Fruit fly (Drosophila melanogaster) whole organism, wandering third instar larva: Measurements from ENCODE around the gene CG7778.

Experiments used
- Abd-B ChIP-seq: fragments of >200 bp; optimal IDR thresholded peaks from 2 replicates; lab custom pipeline; 2017; ENCODE audit warnings: missing biosample characterization, missing genetic modification characterization
- CG9705 ChIP-seq: fragments of 200-800 bp; sonication (Bioruptor generic); optimal IDR thresholded peaks from 2 replicates; lab custom pipeline; 2018; ENCODE audit warnings: missing biosample characterization, mild to moderate bottlenecking, missing genetic modification characterization
- CrebA ChIP-seq: fragments of 200-800 bp; sonication (Bioruptor generic); optimal IDR thresholded peaks from 2 replicates; lab custom pipeline; 2016; ENCODE audit warnings: missing biosample characterization, mild to moderate bottlenecking, missing genetic modification characterization, borderline replicate concordance
- Dfd ChIP-seq: fragments of >200 bp; optimal IDR thresholded peaks from 2 replicates; lab custom pipeline; 2017; ENCODE audit warnings: missing biosample characterization, missing genetic modification characterization
- Dif ChIP-seq: fragments of 200-275, 200-300 bp; sonication (Bioruptor generic); optimal IDR thresholded peaks from 2 replicates; lab custom pipeline; 2018; ENCODE audit warnings: missing biosample characterization, missing genetic modification characterization; ENCODE audit not compliant: partially characterized antibody
- GATAd ChIP-seq: sonication (Bioruptor generic); optimal IDR thresholded peaks from 2 replicates; lab custom pipeline; 2016; ENCODE audit warnings: missing biosample characterization, missing genetic modification characterization
- HLH106 ChIP-seq: fragments of 200-800 bp; optimal IDR thresholded peaks from 3 replicates; lab custom pipeline; 2019; ENCODE audit warnings: missing biosample characterization, mild to moderate bottlenecking, missing genetic modification characterization, moderate library complexity
- Hr83 ChIP-seq: fragments of 200-300 bp; sonication (Bioruptor generic); optimal IDR thresholded peaks from 2 replicates; lab custom pipeline; 2016; ENCODE audit warnings: missing biosample characterization, mild to moderate bottlenecking, missing genetic modification characterization, moderate library complexity; ENCODE audit not compliant: poor library complexity, severe bottlenecking
- Jra ChIP-seq: sonication (Bioruptor generic); optimal IDR thresholded peaks from 2 replicates; lab custom pipeline; 2016; ENCODE audit warnings: missing biosample characterization, missing genetic modification characterization
- Mio ChIP-seq: sonication (Bioruptor generic); optimal IDR thresholded peaks from 2 replicates; lab custom pipeline; 2016; ENCODE audit warnings: missing biosample characterization, missing genetic modification characterization
- Myc ChIP-seq: fragments of >200 bp; optimal IDR thresholded peaks from 2 replicates; lab custom pipeline; 2017
- OdsH ChIP-seq: fragments of 200-800 bp; sonication (Bioruptor generic); optimal IDR thresholded peaks from 2 replicates; lab custom pipeline; 2016; ENCODE audit warnings: missing biosample characterization, mild to moderate bottlenecking, missing genetic modification characterization
- Rel ChIP-seq, 2 experiments: fragments of 200-800 bp; sonication (Bioruptor generic) in 1 of 2; optimal IDR thresholded peaks; 2 replicates in 1 of 2; 3 replicates in 1 of 2; lab custom pipeline; 2016 to 2019; ENCODE audit warnings: mild to moderate bottlenecking in 2 of 2, missing biosample characterization in 2 of 2, missing genetic modification characterization in 2 of 2, moderate library complexity in 1 of 2
- Sp1 ChIP-seq: fragments of 200-800 bp; sonication (Bioruptor generic); optimal IDR thresholded peaks from 3 replicates; lab custom pipeline; 2019; ENCODE audit warnings: missing biosample characterization, mild to moderate bottlenecking, missing genetic modification characterization, moderate library complexity
- Vsx2 ChIP-seq: fragments of 200-300, 225-300 bp; sonication (Bioruptor generic); optimal IDR thresholded peaks from 2 replicates; lab custom pipeline; 2018; ENCODE audit warnings: missing biosample characterization, missing genetic modification characterization; ENCODE audit not compliant: partially characterized antibody
- br ChIP-seq: fragments of 200-800 bp; sonication (Bioruptor generic); optimal IDR thresholded peaks from 2 replicates; lab custom pipeline; 2016; ENCODE audit warnings: missing biosample characterization, missing genetic modification characterization
- dl ChIP-seq, 2 experiments: fragments of 175-275, 200-275 bp in 1 of 2; fragments of 200-275 bp in 1 of 2; sonication (Bioruptor generic); optimal IDR thresholded peaks; lab custom pipeline; 2018; ENCODE audit warnings: mild to moderate bottlenecking in 2 of 2, missing biosample characterization in 2 of 2, missing genetic modification characterization in 2 of 2, moderate library complexity in 2 of 2; ENCODE audit not compliant: partially characterized antibody in 2 of 2, insufficient read depth in 1 of 2
- dmrt93B ChIP-seq: fragments of 200-800 bp; sonication (Bioruptor generic); optimal IDR thresholded peaks from 2 replicates; lab custom pipeline; 2018; ENCODE audit warnings: missing biosample characterization, mild to moderate bottlenecking, missing genetic modification characterization
- dsf ChIP-seq: sonication (Bioruptor generic); optimal IDR thresholded peaks from 2 replicates; lab custom pipeline; 2016; ENCODE audit warnings: missing biosample characterization, missing genetic modification characterization, borderline replicate concordance
- foxo ChIP-seq, 2 experiments: fragments of 200-800 bp; sonication (Bioruptor generic); optimal IDR thresholded peaks; 2 replicates in 1 of 2; 3 replicates in 1 of 2; lab custom pipeline; 2016 to 2017; ENCODE audit warnings: missing biosample characterization in 2 of 2, missing genetic modification characterization in 2 of 2
- fru ChIP-seq: fragments of 200-800 bp; sonication (Bioruptor generic); optimal IDR thresholded peaks from 3 replicates; lab custom pipeline; 2016; ENCODE audit warnings: missing biosample characterization, mild to moderate bottlenecking, missing genetic modification characterization
- h ChIP-seq: fragments of 200-800 bp; sonication (Bioruptor generic); optimal IDR thresholded peaks from 3 replicates; lab custom pipeline; 2016; ENCODE audit warnings: missing biosample characterization, mild to moderate bottlenecking, missing genetic modification characterization
- pan ChIP-seq: fragments of >200 bp; optimal IDR thresholded peaks from 2 replicates; lab custom pipeline; 2017
- psq ChIP-seq: fragments of 200-800 bp; sonication (Bioruptor generic); optimal IDR thresholded peaks from 3 replicates; lab custom pipeline; 2017; ENCODE audit warnings: missing biosample characterization, mild to moderate bottlenecking, missing genetic modification characterization, moderate library complexity
- rgr ChIP-seq: fragments of 200-800 bp; sonication (Bioruptor generic); optimal IDR thresholded peaks from 3 replicates; lab custom pipeline; 2016; ENCODE audit warnings: missing biosample characterization, mild to moderate bottlenecking, missing genetic modification characterization
- sv ChIP-seq: fragments of 200-800 bp; sonication (Bioruptor generic); optimal IDR thresholded peaks from 3 replicates; lab custom pipeline; 2016; ENCODE audit warnings: missing biosample characterization, missing genetic modification characterization
- tai ChIP-seq: sonication (Bioruptor generic); optimal IDR thresholded peaks from 2 replicates; lab custom pipeline; 2016; ENCODE audit warnings: missing biosample characterization, missing genetic modification characterization
- usp ChIP-seq: fragments of >200 bp; optimal IDR thresholded peaks from 2 replicates; lab custom pipeline; 2017; ENCODE audit warnings: missing biosample characterization, missing genetic modification characterization

The CG7778 gene

DNA sequence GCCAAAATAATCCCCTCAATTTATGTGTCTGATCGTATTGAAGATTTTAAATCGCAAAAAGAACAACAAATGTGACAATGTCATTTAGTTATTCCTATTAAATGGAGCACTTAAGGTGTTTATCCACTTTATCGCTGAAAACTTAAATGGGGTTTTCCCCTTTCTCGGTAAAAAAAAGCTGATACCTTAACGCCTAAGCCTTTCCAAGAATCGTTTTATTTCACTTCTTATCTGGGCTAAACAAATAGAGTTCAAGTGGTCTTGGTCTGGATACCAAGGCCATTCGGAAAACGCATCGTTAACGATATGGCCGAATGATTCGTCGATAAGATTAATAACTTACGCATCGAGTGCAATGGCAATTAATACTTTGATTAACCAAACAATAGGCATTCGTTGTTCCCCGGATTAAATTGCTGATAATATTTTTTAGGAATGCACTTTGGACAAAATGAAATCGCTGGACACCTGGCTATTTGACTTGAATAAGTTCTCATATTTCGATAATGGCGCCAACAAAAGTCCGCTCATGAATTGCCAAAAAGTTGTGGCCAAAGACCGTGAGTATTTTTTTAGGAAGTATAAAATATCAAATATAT is 6.6 kb upstream of the CG7778 start:
- TF ChIP-seq Sp1: no peak
- no peak for TF ChIP-seq rgr (GFP tag; lab: Kevin White, UChicago)
- no peak for TF ChIP-seq Mio (GFP tag; lab: Kevin White, UChicago)
- TF ChIP-seq fru (GFP tag; lab: Kevin White, UChicago): no peak
- TF ChIP-seq Abd-B: no peak
- TF ChIP-seq Rel (GFP tag; optimal IDR thresholded peaks at IDR 0.05; lab: Kevin White, UChicago): no peak
- TF ChIP-seq Rel (tag; optimal IDR thresholded peaks at IDR 0.05; lab: Kevin White, UChicago): peak; percentile 96
- no peak for TF ChIP-seq dmrt93B (GFP tag; lab: Kevin White, UChicago)

DNA sequence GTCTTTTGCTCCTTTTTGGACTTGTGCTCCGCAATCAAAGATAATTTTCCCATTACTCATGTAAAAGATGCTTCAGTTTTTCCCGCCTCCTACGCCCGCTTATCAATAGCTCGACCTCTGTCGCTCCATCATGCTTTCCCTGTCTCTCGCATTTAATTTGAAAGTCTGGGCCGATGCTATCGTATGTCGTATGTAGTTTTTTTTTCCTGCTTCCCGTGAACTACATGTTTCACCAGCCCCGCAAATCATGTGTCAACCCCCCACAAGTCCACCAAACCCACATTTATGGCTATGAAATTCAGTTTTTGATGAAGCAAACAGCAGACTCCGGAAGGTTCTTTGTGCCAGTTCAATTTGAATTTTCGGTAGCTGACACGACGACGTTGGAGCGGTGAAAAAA is 4.0 kb upstream of the CG7778 start, which contains the start of gene CG14273:
Gene CG14273 (plus strand): TSS at position 301 of the 400 bp plus-strand sequence.
- TF ChIP-seq CrebA (no peak), fru (GFP tag; lab: Kevin White, UChicago) (no peak), br (no peak), dmrt93B (GFP tag; lab: Kevin White, UChicago) (no peak), pan (no peak), HLH106 (tag; lab: Kevin White, UChicago) (no peak), Sp1 (no peak), Dfd (GFP tag; lab: Kevin White, UChicago) (no peak)

DNA sequence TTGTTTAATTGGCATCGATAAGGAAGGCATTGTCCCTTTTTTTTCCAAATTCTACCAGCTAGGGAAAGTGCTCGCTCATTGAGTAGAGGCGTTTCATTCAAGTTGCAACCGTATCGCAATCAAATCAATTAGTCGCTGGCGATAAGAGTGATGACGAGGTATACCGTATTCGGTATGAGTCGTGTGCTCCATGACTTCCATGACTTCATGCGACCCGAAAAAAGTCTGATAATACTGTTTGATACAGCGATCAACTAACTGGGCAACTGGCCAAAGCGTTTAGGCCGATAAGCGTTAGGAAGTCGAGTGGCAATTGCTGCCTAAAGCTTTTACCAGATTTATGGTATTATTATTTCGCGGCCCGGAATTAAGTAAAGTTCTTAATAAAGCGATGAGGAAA is 1.9 kb upstream of the CG7778 start:
- TF ChIP-seq Myc (lab: Kevin White, UChicago): no peak
- TF ChIP-seq CG9705 (GFP tag; lab: Kevin White, UChicago): no peak
- no peak for TF ChIP-seq Jra (GFP tag; lab: Kevin White, UChicago)
- no peak for TF ChIP-seq usp (GFP tag; lab: Kevin White, UChicago)
- TF ChIP-seq Rel (GFP tag; optimal IDR thresholded peaks at IDR 0.05; lab: Kevin White, UChicago): no peak
- TF ChIP-seq Rel (tag; optimal IDR thresholded peaks at IDR 0.05; lab: Kevin White, UChicago): peak; percentile 20
- peak; percentile 63 for TF ChIP-seq h
- TF ChIP-seq Mio (GFP tag; lab: Kevin White, UChicago): no peak
- TF ChIP-seq, all 38 proteins: peak for 2

DNA sequence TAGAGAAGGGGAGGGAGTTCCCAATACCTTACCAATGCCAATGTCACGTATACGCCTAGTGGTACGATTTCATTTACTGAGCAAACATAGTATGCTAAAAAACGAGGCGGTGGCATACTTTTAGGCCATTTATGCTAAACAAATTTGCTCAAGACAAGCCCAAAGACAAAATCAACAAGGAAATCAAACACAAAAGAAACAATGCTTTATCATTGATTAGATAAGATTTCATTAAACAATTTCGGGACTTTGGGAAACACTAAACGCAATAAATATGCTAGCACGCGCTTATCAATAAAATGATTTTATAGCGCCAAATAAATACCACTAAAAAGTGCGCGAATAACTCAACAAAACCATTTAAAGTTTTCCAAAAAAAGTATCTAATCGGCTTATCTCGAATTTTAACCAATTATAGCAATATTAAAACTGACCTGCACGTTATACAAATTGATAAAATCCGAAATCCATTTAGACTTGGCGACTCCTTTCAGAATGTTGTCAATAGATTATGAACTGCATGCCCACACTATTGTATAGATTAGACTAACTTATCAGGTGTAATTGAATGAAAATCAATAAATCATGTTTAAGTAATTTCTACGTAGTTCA is 4.2 kb downstream of the CG7778 start:
- TF ChIP-seq rgr (GFP tag; lab: Kevin White, UChicago) (peak; percentile 59), tai (GFP tag; lab: Kevin White, UChicago) (peak; percentile 15), Mio (GFP tag; lab: Kevin White, UChicago) (no peak), OdsH (GFP tag; lab: Kevin White, UChicago) (peak; percentile 37), Hr83 (peak; percentile 62), CG9705 (GFP tag; lab: Kevin White, UChicago) (no peak), Rel (GFP tag; optimal IDR thresholded peaks at IDR 0.05; lab: Kevin White, UChicago) (no peak), Rel (tag; optimal IDR thresholded peaks at IDR 0.05; lab: Kevin White, UChicago) (peak; percentile 64), dsf (GFP tag; lab: Kevin White, UChicago) (no peak), foxo (GFP tag; optimal IDR thresholded peaks at IDR 0.05; lab: Kevin White, UChicago) (peak in 1 of 2 experiments; percentile 9), CrebA (peak; percentile 11), Vsx2 (GFP tag; lab: Kevin White, UChicago) (no peak), h (peak; percentile 18)

DNA sequence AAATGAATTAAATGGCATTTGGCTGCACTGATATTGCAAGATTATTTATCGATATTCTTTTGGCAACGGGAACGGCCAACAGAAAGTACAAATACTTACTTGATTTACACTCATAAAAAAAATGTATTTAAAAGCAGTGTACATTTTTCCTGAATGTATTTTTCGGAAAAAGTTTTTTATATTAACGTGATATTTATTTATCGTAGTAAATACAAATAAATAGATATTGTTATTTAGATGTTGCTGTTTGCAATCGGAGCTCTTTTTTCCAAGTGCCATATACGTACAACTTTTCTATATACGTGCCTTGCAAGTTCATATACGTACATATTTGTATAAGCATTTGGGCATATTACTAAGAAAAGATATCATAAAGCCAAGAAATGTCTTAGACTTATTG is 4.9 kb downstream of the CG7778 start:
- peak; percentile 26 for TF ChIP-seq OdsH (GFP tag; lab: Kevin White, UChicago)
- TF ChIP-seq sv (GFP tag; lab: Kevin White, UChicago): no peak
- TF ChIP-seq dl (GFP tag; optimal IDR thresholded peaks at IDR 0.05; lab: Kevin White, UChicago; ENCODE audit: insufficient read depth in 1 of 2, partially characterized antibody in 2 of 2): no peak
- no peak for TF ChIP-seq Abd-B
- no peak for TF ChIP-seq Hr83
- TF ChIP-seq Dif (GFP tag; lab: Kevin White, UChicago): no peak
- no peak for TF ChIP-seq Sp1
- no peak for TF ChIP-seq CG9705 (GFP tag; lab: Kevin White, UChicago)
- no peak for TF ChIP-seq Vsx2 (GFP tag; lab: Kevin White, UChicago)
- TF ChIP-seq h: peak; percentile 65
- no peak for TF ChIP-seq CrebA
- no peak for TF ChIP-seq usp (GFP tag; lab: Kevin White, UChicago)
- TF ChIP-seq foxo (GFP tag; optimal IDR thresholded peaks at IDR 0.05; lab: Kevin White, UChicago): peak in 1 of 2 experiments; percentile 71
- peak; percentile 5 for TF ChIP-seq dmrt93B (GFP tag; lab: Kevin White, UChicago)
- TF ChIP-seq psq (GFP tag; lab: Kevin White, UChicago): peak; percentile 36
- TF ChIP-seq HLH106 (tag; lab: Kevin White, UChicago): peak; percentile 60
- no peak for TF ChIP-seq GATAd (GFP tag; lab: Kevin White, UChicago)
- no peak for TF ChIP-seq Dfd (GFP tag; lab: Kevin White, UChicago)
- TF ChIP-seq rgr (GFP tag; lab: Kevin White, UChicago): peak; percentile 44
- no peak for TF ChIP-seq Mio (GFP tag; lab: Kevin White, UChicago)
- TF ChIP-seq fru (GFP tag; lab: Kevin White, UChicago): peak; percentile 29
